Worm (Caenorhabditis elegans): ENCODE measurements around the gene R12C12.5.

ce11 chrII:6025647-6026046, 19.3 kb downstream of the R12C12.5 start:
- TF ChIP-seq him-1 (tag; optimal IDR thresholded peaks at IDR 0.05) (no peak), dao-5 (tag; optimal IDR thresholded peaks at IDR 0.05) (no peak)

Measured in whole organism, L4/young adult.